Fruit fly (Drosophila melanogaster): ENCODE results near the gene primo-2.

primo-2 gene

dm6 chr3R:13715012-13715673, 3.5 kb upstream of the primo-2 start, which contains the start of gene kmr:
Gene kmr (plus strand): TSS chr3R:13715207.
- TF ChIP-seq CG32006 (GFP tag; optimal IDR thresholded peaks at IDR 0.05) (no peak), topi (GFP tag; optimal IDR thresholded peaks at IDR 0.05) (peak; percentile 1), CG15336 (GFP tag; IDR thresholded peaks at IDR 0.05) (peak; percentile 16; the same call in 1 of the 2 replicates), Hr39 (GFP tag; optimal IDR thresholded peaks at IDR 0.05) (no peak), CG3032 (tag; optimal IDR thresholded peaks at IDR 0.05) (peak; percentile 13), ss (GFP tag; optimal IDR thresholded peaks at IDR 0.05) (peak; percentile 33 to 47), Sox15 (GFP tag; optimal IDR thresholded peaks at IDR 0.05) (no peak), eg (GFP tag; IDR thresholded peaks at IDR 0.05) (peak; percentile 55; the same call in 2 of the 3 replicates), CG6792 (GFP tag; optimal IDR thresholded peaks at IDR 0.05) (no peak), Sox102F (GFP tag; optimal IDR thresholded peaks at IDR 0.05) (peak; percentile 55), Hr4 (GFP tag; optimal IDR thresholded peaks at IDR 0.05) (no peak), achi (GFP tag; optimal IDR thresholded peaks at IDR 0.05) (no peak), CG34406 (GFP tag; optimal IDR thresholded peaks at IDR 0.05) (no peak), Sox14 (GFP tag; optimal IDR thresholded peaks at IDR 0.05) (no peak), Ets96B (tag; optimal IDR thresholded peaks at IDR 0.05) (no peak), pdm3 (GFP tag; optimal IDR thresholded peaks at IDR 0.05) (no peak), CG8319 (GFP tag; optimal IDR thresholded peaks at IDR 0.05) (no peak), CG3919 (GFP tag; optimal IDR thresholded peaks at IDR 0.05) (peak; percentile 32), CG6276 (GFP tag; optimal IDR thresholded peaks at IDR 0.05) (peak; percentile 23), CG10631 (GFP tag; optimal IDR thresholded peaks at IDR 0.05) (no peak), OdsH (GFP tag; optimal IDR thresholded peaks at IDR 0.05) (no peak), Blimp-1 (GFP tag; optimal IDR thresholded peaks at IDR 0.05) (no peak), Eip78C (GFP tag) (peak; percentile 81), CG9139 (GFP tag; optimal IDR thresholded peaks at IDR 0.05) (no peak), Eip75B (GFP tag; optimal IDR thresholded peaks at IDR 0.05) (peak; percentile 46), CG7368 (GFP tag; optimal IDR thresholded peaks at IDR 0.05) (no peak), lz (GFP tag; optimal IDR thresholded peaks at IDR 0.05) (no peak), Gug (GFP tag; IDR thresholded peaks at IDR 0.05) (no peak), Lpt (GFP tag; optimal IDR thresholded peaks at IDR 0.05) (peak; percentile 28), CG16779 (tag; optimal IDR thresholded peaks at IDR 0.05) (no peak), esn (GFP tag; optimal IDR thresholded peaks at IDR 0.05) (no peak), net (GFP tag; optimal IDR thresholded peaks at IDR 0.05) (peak; percentile 48), CG11762 (GFP tag; optimal IDR thresholded peaks at IDR 0.05; ENCODE audit: insufficient read depth) (no peak), CG11902 (GFP tag; optimal IDR thresholded peaks at IDR 0.05) (no peak), Eip93F (GFP tag; optimal IDR thresholded peaks at IDR 0.05) (no peak), CG1621 (tag; optimal IDR thresholded peaks at IDR 0.05) (peak; percentile 49), Ets21C (GFP tag; optimal IDR thresholded peaks at IDR 0.05) (no peak), svp (GFP tag) (peak; percentile 39), cyc (GFP tag; optimal IDR thresholded peaks at IDR 0.05) (no peak), acj6 (GFP tag; optimal IDR thresholded peaks at IDR 0.05) (peak; percentile 5), fd59A (GFP tag; optimal IDR thresholded peaks at IDR 0.05) (no peak), dsx (GFP tag; optimal IDR thresholded peaks at IDR 0.05; ENCODE audit: poor library complexity, severe bottlenecking) (peak; percentile 58), Hr38 (GFP tag; optimal IDR thresholded peaks at IDR 0.05) (no peak), dac (GFP tag; optimal IDR thresholded peaks at IDR 0.05) (no peak), CG8119 (GFP tag; IDR thresholded peaks at IDR 0.05) (no peak; the same call in 2 of the 3 replicates), CG8632 (GFP tag; optimal IDR thresholded peaks at IDR 0.05) (no peak), Met (GFP tag; optimal IDR thresholded peaks at IDR 0.05) (no peak), fkh (GFP tag; optimal IDR thresholded peaks at IDR 0.05) (peak; percentile 96), CG31627 (GFP tag; optimal IDR thresholded peaks at IDR 0.05) (no peak), CG6163 (GFP tag; IDR thresholded peaks at IDR 0.05) (peak; percentile 57; the same call in 2 of the 3 replicates), CG4318 (GFP tag; optimal IDR thresholded peaks at IDR 0.05) (no peak), CG11294 (GFP tag; IDR thresholded peaks at IDR 0.05) (no peak)
